Worm (Caenorhabditis elegans) whole organism, midembryonic: ENCODE measurements around the gene sma-6.

Experiments
- T22C8.4 ChIP-seq: fragments of 200-800 bp; sonication (Bioruptor generic); IDR thresholded peaks from 2 replicates; pipeline ENCODE4 v1.3.6; 2022; ENCODE audit warnings: missing genetic modification characterization, missing compliant biosample characterization
- cog-1 ChIP-seq: sonication (generic microtip); optimal IDR thresholded peaks from 2 replicates; lab custom pipeline; 2016; ENCODE audit warnings: missing genetic modification characterization, missing compliant biosample characterization
- flt-1 ChIP-seq: fragments of 200-800 bp; sonication (Bioruptor generic); IDR thresholded peaks from 2 replicates; pipeline ENCODE4 v1.3.6; 2022; ENCODE audit warnings: missing genetic modification characterization, missing compliant biosample characterization
- klf-2 ChIP-seq: fragments of 200-800 bp; sonication (Bioruptor generic); conservative IDR thresholded peaks from 2 replicates; pipeline ENCODE4 v1.3.6; 2022; ENCODE audit warnings: missing genetic modification reagents, missing genetic modification characterization, missing compliant biosample characterization
- med-1 ChIP-seq: sonication (generic microtip); optimal IDR thresholded peaks from 2 replicates; lab custom pipeline; 2017; ENCODE audit warnings: missing genetic modification characterization, mild to moderate bottlenecking, missing compliant biosample characterization, antibody characterized with exemption, missing genetic modification reagents; ENCODE audit not compliant: insufficient read depth
- ref-1 ChIP-seq: fragments of 200-800 bp; sonication (Bioruptor generic); conservative IDR thresholded peaks from 2 replicates; pipeline ENCODE4 v1.3.6; 2022; ENCODE audit warnings: missing genetic modification reagents, missing genetic modification characterization, missing compliant biosample characterization
- tab-1 ChIP-seq: fragments of 200-800 bp; sonication (Bioruptor generic); IDR thresholded peaks from 2 replicates; pipeline ENCODE4 v1.3.6; 2022; ENCODE audit warnings: missing genetic modification characterization, missing compliant biosample characterization
- ztf-23 ChIP-seq: fragments of 200-800 bp; sonication (Bioruptor generic); IDR thresholded peaks from 2 replicates; pipeline ENCODE4 v1.3.6; 2022; ENCODE audit warnings: missing genetic modification reagents, missing genetic modification characterization, missing compliant biosample characterization
- ztf-29 ChIP-seq: fragments of 200-800 bp; sonication (Bioruptor generic); IDR thresholded peaks from 2 replicates; pipeline ENCODE4 v1.3.6; 2022; ENCODE audit warnings: missing genetic modification reagents, missing genetic modification characterization, missing compliant biosample characterization

sma-6 gene

ce11 chrII:6327317-6327716 is 3.0 kb downstream of the sma-6 start:
- TF ChIP-seq tab-1 (GFP tag; lab: Robert Waterston, UW) (no peak), ztf-29 (GFP tag; lab: Robert Waterston, UW) (no peak), klf-2 (GFP tag; lab: Robert Waterston, UW) (no peak), cog-1 (tag; lab: Kevin White, UChicago) (no peak), flt-1 (GFP tag; lab: Robert Waterston, UW) (no peak), T22C8.4 (GFP tag; lab: Robert Waterston, UW) (no peak), ref-1 (GFP tag; lab: Robert Waterston, UW) (no peak), med-1 (GFP tag; lab: Kevin White, UChicago) (no peak), ztf-23 (GFP tag; lab: Robert Waterston, UW) (no peak)

ce11 chrII:6328672-6329071 is 4.4 kb downstream of the sma-6 start:
- TF ChIP-seq flt-1 (GFP tag; lab: Robert Waterston, UW) (no peak), ztf-23 (GFP tag; lab: Robert Waterston, UW) (no peak), T22C8.4 (GFP tag; lab: Robert Waterston, UW) (no peak), klf-2 (GFP tag; lab: Robert Waterston, UW) (no peak), ztf-29 (GFP tag; lab: Robert Waterston, UW) (no peak)

ce11 chrII:6331222-6331830 is 7.0 kb downstream of the sma-6 start, which contains the start of gene set-4:
Gene set-4, minus strand, starts transcription at chrII:6331341.
- TF ChIP-seq tab-1 (GFP tag; lab: Robert Waterston, UW) = no peak
- peak; percentile 52; the same call in 1 of the 2 replicates for TF ChIP-seq flt-1 (GFP tag; lab: Robert Waterston, UW)
- TF ChIP-seq ref-1 (GFP tag; lab: Robert Waterston, UW) = no peak
- peak; percentile 77 for TF ChIP-seq cog-1 (tag; lab: Kevin White, UChicago)
- TF ChIP-seq ztf-29 (GFP tag; lab: Robert Waterston, UW) = no peak
- peak; percentile 67; the same call in 1 of the 2 replicates for TF ChIP-seq ztf-23 (GFP tag; lab: Robert Waterston, UW)
- TF ChIP-seq T22C8.4 (GFP tag; lab: Robert Waterston, UW) = no peak
- TF ChIP-seq klf-2 (GFP tag; lab: Robert Waterston, UW) = no peak
- TF ChIP-seq med-1 (GFP tag; lab: Kevin White, UChicago) = no peak

- no peak for TF ChIP-seq ref-1 (GFP tag; lab: Robert Waterston, UW)
Observed at ce11 chrII:6333887-6334286, 9.6 kb downstream of the sma-6 start, which contains the start of gene ttc-39B. Gene ttc-39B, minus strand, starts transcription at chrII:6333987.

ce11 chrII:6334745-6335260 is 10.5 kb downstream of the sma-6 start:
- no peak for TF ChIP-seq T22C8.4 (GFP tag; lab: Robert Waterston, UW)

ce11 chrII:6335358-6335757 is 11.1 kb downstream of the sma-6 start, which contains the start of gene C32D5.14:
Gene C32D5.14, plus strand, starts transcription at chrII:6335488.
- no peak for TF ChIP-seq tab-1 (GFP tag; lab: Robert Waterston, UW)
- TF ChIP-seq ref-1 (GFP tag; lab: Robert Waterston, UW) = no peak
- TF ChIP-seq T22C8.4 (GFP tag; lab: Robert Waterston, UW) = no peak
- TF ChIP-seq med-1 (GFP tag; lab: Kevin White, UChicago) = no peak
- TF ChIP-seq ztf-23 (GFP tag; lab: Robert Waterston, UW) = no peak
- TF ChIP-seq cog-1 (tag; lab: Kevin White, UChicago) = no peak
- no peak for TF ChIP-seq ztf-29 (GFP tag; lab: Robert Waterston, UW)
- no peak for TF ChIP-seq flt-1 (GFP tag; lab: Robert Waterston, UW)
- no peak for TF ChIP-seq klf-2 (GFP tag; lab: Robert Waterston, UW)

ce11 chrII:6339511-6339910 is 15.2 kb downstream of the sma-6 start:
- TF ChIP-seq ztf-29 (GFP tag; lab: Robert Waterston, UW) (no peak), T22C8.4 (GFP tag; lab: Robert Waterston, UW) (no peak)

- TF ChIP-seq tab-1 (GFP tag; lab: Robert Waterston, UW) (no peak), T22C8.4 (GFP tag; lab: Robert Waterston, UW) (no peak), flt-1 (GFP tag; lab: Robert Waterston, UW) (no peak), ztf-29 (GFP tag; lab: Robert Waterston, UW) (no peak), ref-1 (GFP tag; lab: Robert Waterston, UW) (no peak), cog-1 (tag; lab: Kevin White, UChicago) (no peak), med-1 (GFP tag; lab: Kevin White, UChicago) (no peak), klf-2 (GFP tag; lab: Robert Waterston, UW) (no peak), ztf-23 (GFP tag; lab: Robert Waterston, UW) (no peak)
Observed at ce11 chrII:6339948-6340347, 15.7 kb downstream of the sma-6 start, which contains the start of gene C32D5.7. Gene C32D5.7, minus strand, starts transcription at chrII:6340048.

- TF ChIP-seq flt-1 (GFP tag; lab: Robert Waterston, UW) = no peak
- TF ChIP-seq tab-1 (GFP tag; lab: Robert Waterston, UW) = no peak
- TF ChIP-seq klf-2 (GFP tag; lab: Robert Waterston, UW) = no peak
- TF ChIP-seq ztf-23 (GFP tag; lab: Robert Waterston, UW) = no peak
- TF ChIP-seq ztf-29 (GFP tag; lab: Robert Waterston, UW) = no peak
- TF ChIP-seq cog-1 (tag; lab: Kevin White, UChicago) = no peak
- TF ChIP-seq med-1 (GFP tag; lab: Kevin White, UChicago) = no peak
- TF ChIP-seq ref-1 (GFP tag; lab: Robert Waterston, UW) = no peak
- TF ChIP-seq T22C8.4 (GFP tag; lab: Robert Waterston, UW) = no peak
Observed at ce11 chrII:6341076-6341475, 16.8 kb downstream of the sma-6 start.
